Worm (Caenorhabditis elegans): ENCODE measurements around the gene lgc-24.

The lgc-24 gene

DNA sequence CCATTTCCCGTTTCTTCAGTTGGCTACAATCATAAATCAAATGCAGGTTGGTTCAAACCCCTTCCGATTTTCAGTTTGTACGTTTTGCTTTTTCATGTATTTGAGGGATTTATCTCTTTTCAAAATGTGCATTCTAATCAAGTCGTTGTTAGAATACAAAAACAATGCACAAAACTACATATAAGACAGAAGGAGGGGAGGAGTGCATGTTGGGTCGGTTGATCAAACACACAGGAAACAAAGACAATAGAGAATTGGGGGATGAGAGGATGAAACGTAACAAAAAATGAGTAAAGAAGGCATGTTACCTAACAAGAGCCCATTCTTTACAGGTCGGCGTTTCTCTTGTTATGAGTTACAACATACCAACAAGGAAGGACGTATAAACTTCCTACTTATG is 29.6 kb downstream of the lgc-24 start:
- TF ChIP-seq unc-120 (tag; optimal IDR thresholded peaks at IDR 0.05; ENCODE audit: poor library complexity, severe bottlenecking) (no peak), ztf-11 (tag; optimal IDR thresholded peaks at IDR 0.05) (no peak), bed-3 (GFP tag; optimal IDR thresholded peaks at IDR 0.05) (no peak), snpc-4 (tag; optimal IDR thresholded peaks at IDR 0.05) (no peak), nhr-237 (tag; optimal IDR thresholded peaks at IDR 0.05) (no peak)

DNA sequence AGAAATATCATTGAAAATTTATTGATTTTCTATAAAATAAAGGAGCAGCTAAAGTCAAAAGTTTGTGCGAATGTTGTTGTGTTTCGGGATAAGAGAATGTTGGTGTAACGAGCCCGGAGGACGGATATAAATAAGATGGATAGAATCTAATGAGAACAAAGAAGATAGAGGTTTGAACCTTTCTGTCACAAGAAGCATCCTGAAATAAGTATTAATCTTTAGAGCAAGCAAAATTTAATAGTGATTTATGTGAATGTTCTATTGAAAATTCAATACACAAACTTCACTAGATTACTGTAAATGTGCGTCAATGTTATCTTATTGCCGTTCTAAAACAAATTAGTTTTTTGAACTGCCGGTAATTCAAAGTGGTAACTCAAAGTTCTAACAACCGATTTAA is 35.4 kb downstream of the lgc-24 start, which contains the start of gene W03G11.3:
W03G11.3 (minus strand) TSS at position 101 of the 400 bp plus-strand sequence.
- TF ChIP-seq nhr-76 (tag; optimal IDR thresholded peaks at IDR 0.05) (no peak), blmp-1 (tag; optimal IDR thresholded peaks at IDR 0.05) (no peak), sem-2 (GFP tag; optimal IDR thresholded peaks at IDR 0.05) (no peak), M03D4.4 (tag; optimal IDR thresholded peaks at IDR 0.05) (no peak), ceh-43 (GFP tag; optimal IDR thresholded peaks at IDR 0.05) (no peak), ham-2 (GFP tag; optimal IDR thresholded peaks at IDR 0.05) (no peak), elt-3 (tag; optimal IDR thresholded peaks at IDR 0.05) (no peak), ceh-83 (GFP tag; optimal IDR thresholded peaks at IDR 0.05) (no peak), bed-3 (GFP tag; optimal IDR thresholded peaks at IDR 0.05) (no peak), snpc-4 (tag; optimal IDR thresholded peaks at IDR 0.05) (no peak), ces-1 (GFP tag; optimal IDR thresholded peaks at IDR 0.05) (no peak), nhr-237 (tag; optimal IDR thresholded peaks at IDR 0.05) (no peak), nhr-2 (tag; optimal IDR thresholded peaks at IDR 0.05) (no peak), flh-1 (GFP tag; optimal IDR thresholded peaks at IDR 0.05) (no peak), pha-4 (tag; optimal IDR thresholded peaks at IDR 0.05) (no peak), lin-32 (GFP tag; optimal IDR thresholded peaks at IDR 0.05) (no peak), sptf-1 (tag; optimal IDR thresholded peaks at IDR 0.05) (no peak), unc-120 (tag; optimal IDR thresholded peaks at IDR 0.05; ENCODE audit: poor library complexity, severe bottlenecking) (no peak), zip-8 (tag; optimal IDR thresholded peaks at IDR 0.05) (no peak), unc-39 (tag; optimal IDR thresholded peaks at IDR 0.05) (no peak)

DNA sequence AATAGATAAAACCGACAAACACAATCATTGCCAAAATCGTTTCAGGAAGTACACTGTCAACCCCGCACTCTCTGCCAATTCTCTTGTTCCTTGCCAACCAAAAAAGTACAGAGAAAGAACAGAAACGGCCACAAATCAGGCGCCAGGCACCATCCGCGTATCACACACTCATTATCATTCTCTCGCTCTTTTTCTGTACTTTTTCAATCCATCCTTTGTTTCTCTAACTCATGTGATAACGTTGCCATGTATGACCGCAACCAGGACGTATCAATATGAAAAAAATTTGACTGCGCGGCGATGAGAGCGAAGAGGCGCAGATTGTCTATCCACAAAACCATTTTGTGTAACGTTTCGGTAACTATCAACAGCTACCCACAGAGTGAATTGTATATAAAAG is 36.3 kb downstream of the lgc-24 start, which contains the start of gene col-181:
col-181 (plus strand) TSS at position 301 of the 400 bp plus-strand sequence.
- TF ChIP-seq sptf-1 (tag; optimal IDR thresholded peaks at IDR 0.05) (no peak), elt-3 (tag; optimal IDR thresholded peaks at IDR 0.05) (no peak), sem-2 (GFP tag; optimal IDR thresholded peaks at IDR 0.05) (no peak), ham-2 (GFP tag; optimal IDR thresholded peaks at IDR 0.05) (no peak), tbx-8 (GFP tag; optimal IDR thresholded peaks at IDR 0.05) (no peak), unc-120 (tag; optimal IDR thresholded peaks at IDR 0.05; ENCODE audit: poor library complexity, severe bottlenecking) (no peak), zip-8 (tag; optimal IDR thresholded peaks at IDR 0.05) (no peak), nhr-28 (tag; optimal IDR thresholded peaks at IDR 0.05) (no peak)

DNA sequence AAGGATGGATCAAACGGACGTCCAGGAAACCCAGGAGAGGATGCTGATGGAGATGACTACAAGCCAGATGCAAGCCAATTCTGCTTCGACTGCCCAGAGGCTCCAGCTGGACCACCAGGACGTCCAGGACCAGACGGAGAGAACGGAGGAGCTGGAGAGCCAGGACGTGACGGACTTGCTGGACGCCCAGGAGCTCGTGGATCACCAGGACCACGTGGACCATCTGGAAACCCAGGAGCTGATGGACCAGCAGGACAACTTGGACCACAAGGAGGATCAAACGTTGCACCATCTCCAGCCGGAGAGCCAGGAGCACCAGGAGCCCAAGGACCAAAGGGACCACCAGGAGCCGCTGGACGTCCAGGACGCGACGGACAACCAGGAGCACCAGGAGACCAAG is 37.1 kb downstream of the lgc-24 start:
- TF ChIP-seq mab-5 (tag; optimal IDR thresholded peaks at IDR 0.05) (no peak), cnd-1 (tag; optimal IDR thresholded peaks at IDR 0.05) (no peak), sem-2 (GFP tag; optimal IDR thresholded peaks at IDR 0.05) (no peak), ceh-43 (GFP tag; optimal IDR thresholded peaks at IDR 0.05) (no peak)

DNA sequence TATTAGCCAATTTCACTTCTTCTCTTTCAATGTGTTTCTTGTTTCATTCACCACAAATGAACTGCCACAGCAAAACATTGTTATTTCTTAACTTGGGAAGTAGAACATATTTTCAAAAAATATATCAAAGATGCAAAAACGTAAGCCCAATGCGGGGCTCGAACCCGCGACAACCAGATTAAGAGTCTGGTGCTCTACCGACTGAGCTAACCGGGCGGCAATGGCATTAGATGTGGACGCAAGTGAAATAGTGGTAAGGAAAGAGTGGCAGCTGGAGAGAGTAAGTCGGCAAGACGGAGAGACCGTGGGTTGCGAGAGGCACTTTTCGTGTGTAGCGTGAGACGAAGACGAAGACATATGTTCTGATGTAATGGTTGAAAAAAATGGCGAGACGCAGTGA is 37.7 kb downstream of the lgc-24 start:
- TF ChIP-seq sem-2 (GFP tag; optimal IDR thresholded peaks at IDR 0.05) (peak; percentile 95), lsy-2 (tag; optimal IDR thresholded peaks at IDR 0.05) (peak; percentile 31), cnd-1 (tag; optimal IDR thresholded peaks at IDR 0.05) (peak; percentile 98), nhr-76 (tag; optimal IDR thresholded peaks at IDR 0.05) (peak; percentile 77), sptf-1 (tag; optimal IDR thresholded peaks at IDR 0.05) (peak; percentile 98), zip-8 (tag; optimal IDR thresholded peaks at IDR 0.05) (no peak), unc-62 (GFP tag; optimal IDR thresholded peaks at IDR 0.05) (peak; percentile 71), mep-1 (tag; optimal IDR thresholded peaks at IDR 0.05) (peak; percentile 81), ces-1 (GFP tag; optimal IDR thresholded peaks at IDR 0.05) (peak; percentile 94), ceh-43 (GFP tag; optimal IDR thresholded peaks at IDR 0.05) (peak; percentile 94), nhr-2 (tag; optimal IDR thresholded peaks at IDR 0.05) (no peak), unc-39 (tag; optimal IDR thresholded peaks at IDR 0.05) (peak; percentile 46), nhr-12 (tag; optimal IDR thresholded peaks at IDR 0.05) (peak; percentile 70), ztf-11 (tag; optimal IDR thresholded peaks at IDR 0.05) (peak; percentile 83), blmp-1 (tag; optimal IDR thresholded peaks at IDR 0.05) (no peak), bed-3 (GFP tag; optimal IDR thresholded peaks at IDR 0.05) (peak; percentile 92), ham-2 (GFP tag; optimal IDR thresholded peaks at IDR 0.05) (peak; percentile 97), tbx-8 (GFP tag; optimal IDR thresholded peaks at IDR 0.05) (peak; percentile 93), mab-5 (tag; optimal IDR thresholded peaks at IDR 0.05) (no peak), elt-3 (tag; optimal IDR thresholded peaks at IDR 0.05) (peak; percentile 3), drap-1 (GFP tag; optimal IDR thresholded peaks at IDR 0.05) (peak; percentile 98), ceh-83 (GFP tag; optimal IDR thresholded peaks at IDR 0.05) (peak; percentile 98), ceh-39 (tag; optimal IDR thresholded peaks at IDR 0.05) (no peak), M03D4.4 (tag; optimal IDR thresholded peaks at IDR 0.05) (peak; percentile 96), lin-13 (tag; optimal IDR thresholded peaks at IDR 0.05) (peak; percentile 42), nhr-28 (tag; optimal IDR thresholded peaks at IDR 0.05) (peak; percentile 75), unc-120 (tag; optimal IDR thresholded peaks at IDR 0.05; ENCODE audit: poor library complexity, severe bottlenecking) (peak; percentile 98), lin-32 (GFP tag; optimal IDR thresholded peaks at IDR 0.05) (peak; percentile 96), mls-2 (tag; optimal IDR thresholded peaks at IDR 0.05) (no peak), snpc-4 (tag; optimal IDR thresholded peaks at IDR 0.05) (no peak), elt-1 (tag; optimal IDR thresholded peaks at IDR 0.05; ENCODE audit: borderline replicate concordance, insufficient read depth) (no peak), flh-1 (GFP tag; optimal IDR thresholded peaks at IDR 0.05) (peak; percentile 91), nhr-237 (tag; optimal IDR thresholded peaks at IDR 0.05) (peak; percentile 60), hlh-1 (tag; optimal IDR thresholded peaks at IDR 0.05) (peak; percentile 62), pha-4 (tag; optimal IDR thresholded peaks at IDR 0.05) (peak; percentile 79)
